Worm (Caenorhabditis elegans): ENCODE measurements around the gene rrp-8.

Gene rrp-8

ce11 chrIV:396373-396772, at the start of gene rrp-8:
rrp-8 (plus strand) TSS chrIV:396545.
- TF ChIP-seq nhr-25 (tag; optimal IDR thresholded peaks at IDR 0.05) (no peak), nhr-237 (tag; optimal IDR thresholded peaks at IDR 0.05) (no peak), ceh-82 (tag; optimal IDR thresholded peaks at IDR 0.05) (no peak), snpc-4 (tag; optimal IDR thresholded peaks at IDR 0.05) (no peak), R02D3.7 (tag; optimal IDR thresholded peaks at IDR 0.05) (no peak), nfya-1 (tag; optimal IDR thresholded peaks at IDR 0.05; ENCODE audit: insufficient read depth) (no peak), nhr-28 (tag; optimal IDR thresholded peaks at IDR 0.05) (no peak), mml-1 (tag; optimal IDR thresholded peaks at IDR 0.05) (no peak), nhr-12 (tag; optimal IDR thresholded peaks at IDR 0.05) (no peak), pqm-1 (tag; optimal IDR thresholded peaks at IDR 0.05) (no peak), unc-62 (GFP tag; optimal IDR thresholded peaks at IDR 0.05) (no peak), lin-15B (tag; optimal IDR thresholded peaks at IDR 0.05) (no peak), hmg-11 (tag; optimal IDR thresholded peaks at IDR 0.05) (no peak), aly-2 (tag; optimal IDR thresholded peaks at IDR 0.05) (no peak), jun-1 (tag; optimal IDR thresholded peaks at IDR 0.05) (no peak)

ce11 chrIV:364983-365382, 31.4 kb upstream of the rrp-8 start:
- TF ChIP-seq elt-2 (tag; optimal IDR thresholded peaks at IDR 0.05) (no peak), R02D3.7 (tag; optimal IDR thresholded peaks at IDR 0.05) (no peak), nhr-76 (tag; optimal IDR thresholded peaks at IDR 0.05) (no peak), ztf-4 (tag; optimal IDR thresholded peaks at IDR 0.05) (no peak), aly-2 (tag; optimal IDR thresholded peaks at IDR 0.05) (no peak), daf-12 (tag; optimal IDR thresholded peaks at IDR 0.05) (no peak), fkh-10 (GFP tag; optimal IDR thresholded peaks at IDR 0.05) (no peak), lin-15B (tag; optimal IDR thresholded peaks at IDR 0.05) (no peak), nhr-25 (tag; optimal IDR thresholded peaks at IDR 0.05) (no peak), ztf-11 (tag; optimal IDR thresholded peaks at IDR 0.05) (no peak), pha-4 (tag; optimal IDR thresholded peaks at IDR 0.05) (no peak), hmg-11 (tag; optimal IDR thresholded peaks at IDR 0.05) (no peak)

ce11 chrIV:366406-366805, 29.9 kb upstream of the rrp-8 start:
- peak; percentile 39 for TF ChIP-seq egl-5 (tag; optimal IDR thresholded peaks at IDR 0.05)
- TF ChIP-seq nfya-1 (tag; optimal IDR thresholded peaks at IDR 0.05; ENCODE audit: insufficient read depth), result peak; percentile 37
- peak; percentile 42 for TF ChIP-seq nhr-23 (tag; optimal IDR thresholded peaks at IDR 0.05)
- peak; percentile 8 for TF ChIP-seq lin-39 (tag; optimal IDR thresholded peaks at IDR 0.05)
- TF ChIP-seq nhr-67 (tag; optimal IDR thresholded peaks at IDR 0.05), result no peak
- TF ChIP-seq unc-39 (tag; optimal IDR thresholded peaks at IDR 0.05), result no peak
- peak; percentile 48 for TF ChIP-seq nhr-25 (tag; optimal IDR thresholded peaks at IDR 0.05)
- peak; percentile 17 for TF ChIP-seq fkh-10 (GFP tag; optimal IDR thresholded peaks at IDR 0.05)
- no peak for TF ChIP-seq nhr-11 (tag; optimal IDR thresholded peaks at IDR 0.05)
- peak; percentile 6 for TF ChIP-seq lin-15B (tag; optimal IDR thresholded peaks at IDR 0.05)
- peak; percentile 45 for TF ChIP-seq hmg-11 (tag; optimal IDR thresholded peaks at IDR 0.05)

- TF ChIP-seq egl-5 (tag; optimal IDR thresholded peaks at IDR 0.05), result peak; percentile 39
- no peak for TF ChIP-seq skn-1 (tag; optimal IDR thresholded peaks at IDR 0.05)
- no peak for TF ChIP-seq unc-39 (tag; optimal IDR thresholded peaks at IDR 0.05)
- TF ChIP-seq unc-62 (GFP tag; optimal IDR thresholded peaks at IDR 0.05), result no peak
- TF ChIP-seq lin-15B (tag; optimal IDR thresholded peaks at IDR 0.05), result peak; percentile 34
- TF ChIP-seq nfya-1 (tag; optimal IDR thresholded peaks at IDR 0.05; ENCODE audit: insufficient read depth), result no peak
These were observed 24.1 kb upstream of the rrp-8 start for ce11 chrIV:372146-372789.

- TF ChIP-seq pqm-1 (tag; optimal IDR thresholded peaks at IDR 0.05) (no peak), nhr-67 (tag; optimal IDR thresholded peaks at IDR 0.05) (no peak), fkh-10 (GFP tag; optimal IDR thresholded peaks at IDR 0.05) (no peak), unc-62 (GFP tag; optimal IDR thresholded peaks at IDR 0.05) (no peak), mdl-1 (tag; optimal IDR thresholded peaks at IDR 0.05) (no peak), ama-1 (optimal IDR thresholded peaks at IDR 0.05) (no peak), zag-1 (tag; optimal IDR thresholded peaks at IDR 0.05) (no peak), tbx-2 (tag; optimal IDR thresholded peaks at IDR 0.05) (no peak), sea-2 (GFP tag; optimal IDR thresholded peaks at IDR 0.05) (no peak), ceh-28 (tag; optimal IDR thresholded peaks at IDR 0.05) (no peak), fos-1 (tag; optimal IDR thresholded peaks at IDR 0.05) (no peak), ceh-9 (tag; optimal IDR thresholded peaks at IDR 0.05) (no peak), ztf-4 (tag; optimal IDR thresholded peaks at IDR 0.05) (no peak), nhr-11 (tag; optimal IDR thresholded peaks at IDR 0.05) (no peak), unc-39 (tag; optimal IDR thresholded peaks at IDR 0.05) (no peak), hmg-11 (tag; optimal IDR thresholded peaks at IDR 0.05) (no peak), nhr-12 (tag; optimal IDR thresholded peaks at IDR 0.05) (no peak), snpc-4 (tag; optimal IDR thresholded peaks at IDR 0.05) (no peak), lin-39 (tag; optimal IDR thresholded peaks at IDR 0.05) (no peak)
These were observed 22.4 kb upstream of the rrp-8 start for ce11 chrIV:373963-374362.
